Fruit fly (Drosophila melanogaster): ENCODE results near the gene ifc.

The ifc gene

DNA sequence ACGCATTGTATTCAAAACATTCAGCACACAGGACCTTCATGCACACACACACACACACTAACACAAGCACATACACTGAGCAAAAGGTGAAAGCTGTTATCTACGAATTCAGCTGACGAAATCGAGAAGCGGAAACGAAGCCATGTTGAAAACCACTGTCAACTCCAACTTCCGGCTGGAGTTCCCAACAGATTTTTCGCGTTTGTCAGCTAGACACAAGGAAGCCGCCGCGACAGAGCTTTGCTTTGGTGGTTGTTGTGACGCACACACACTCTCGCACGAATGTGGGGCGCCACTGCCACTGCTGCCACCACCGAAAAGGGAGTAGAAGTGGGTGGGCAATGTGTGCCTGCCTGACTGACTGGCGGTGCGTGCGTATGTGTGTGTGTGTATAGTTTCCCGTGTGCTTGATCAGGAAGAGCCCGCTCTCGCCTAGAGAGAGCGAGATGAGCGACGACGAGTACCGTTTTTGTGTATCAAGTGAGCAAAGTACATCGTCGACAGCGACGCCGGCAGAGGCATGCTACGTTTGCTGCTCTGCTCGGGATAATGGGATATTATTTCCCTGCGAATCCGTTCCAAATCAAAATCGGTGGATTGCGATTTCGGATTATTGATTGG is 11.6 kb downstream of the ifc start (continued):
- TF ChIP-seq Jarid2 (GFP tag; optimal IDR thresholded peaks at IDR 0.05): peak; percentile 60
- TF ChIP-seq stwl (tag; optimal IDR thresholded peaks at IDR 0.05): no peak
- no peak for TF ChIP-seq CG10274 (GFP tag; optimal IDR thresholded peaks at IDR 0.05)
- peak; percentile 77; the same call in 2 of the 3 replicates for TF ChIP-seq ci (GFP tag; IDR thresholded peaks at IDR 0.05)
- TF ChIP-seq pros (GFP tag; optimal IDR thresholded peaks at IDR 0.05): peak; percentile 38
- no peak for TF ChIP-seq mld (GFP tag; IDR thresholded peaks at IDR 0.05; ENCODE audit: partially characterized antibody)
- no peak for TF ChIP-seq kay (GFP tag; optimal IDR thresholded peaks at IDR 0.05)
- no peak for TF ChIP-seq zfh2 (GFP tag; optimal IDR thresholded peaks at IDR 0.05)
- peak; percentile 60 for TF ChIP-seq CG31441 (GFP tag; IDR thresholded peaks at IDR 0.05)
- TF ChIP-seq CG14441 (GFP tag; IDR thresholded peaks at IDR 0.05): 0 out of 2 replicates have a peak, but pooled peaks have one; percentile 8
- peak; percentile 51 for TF ChIP-seq unpg (GFP tag; optimal IDR thresholded peaks at IDR 0.05)
- no peak for TF ChIP-seq CG1832 (GFP tag; optimal IDR thresholded peaks at IDR 0.05)
- no peak for TF ChIP-seq zen (tag; optimal IDR thresholded peaks at IDR 0.05)
- peak; percentile 75 for TF ChIP-seq Sox100B (GFP tag; optimal IDR thresholded peaks at IDR 0.05)
- peak; percentile 1 for TF ChIP-seq shn (GFP tag; optimal IDR thresholded peaks at IDR 0.05)
- no peak for TF ChIP-seq Hr39 (optimal IDR thresholded peaks at IDR 0.05)
- peak; percentile 1 for TF ChIP-seq CG7556 (GFP tag; optimal IDR thresholded peaks at IDR 0.05)
- TF ChIP-seq CG1603 (tag; optimal IDR thresholded peaks at IDR 0.05): no peak
- no peak for TF ChIP-seq jing (GFP tag; optimal IDR thresholded peaks at IDR 0.05)
- peak; percentile 6 for TF ChIP-seq ac (GFP tag; optimal IDR thresholded peaks at IDR 0.05)
- no peak for TF ChIP-seq corto (GFP tag; optimal IDR thresholded peaks at IDR 0.05)
- TF ChIP-seq eyg (GFP tag; optimal IDR thresholded peaks at IDR 0.05): peak; percentile 5
- TF ChIP-seq CG15696 (tag; optimal IDR thresholded peaks at IDR 0.05): peak; percentile 20
- TF ChIP-seq Doc2 (GFP tag; IDR thresholded peaks at IDR 0.05): no peak
- no peak for TF ChIP-seq Tbp (GFP tag; optimal IDR thresholded peaks at IDR 0.05)
- TF ChIP-seq CG2120 (GFP tag; optimal IDR thresholded peaks at IDR 0.05): no peak
- peak; percentile 15 for TF ChIP-seq btn (GFP tag; optimal IDR thresholded peaks at IDR 0.05)
- no peak for TF ChIP-seq CG17186 (GFP tag; optimal IDR thresholded peaks at IDR 0.05)
- no peak for TF ChIP-seq Dref (GFP tag; IDR thresholded peaks at IDR 0.05)
- no peak for TF ChIP-seq pum (GFP tag; optimal IDR thresholded peaks at IDR 0.05)
- TF ChIP-seq Camta (GFP tag; optimal IDR thresholded peaks at IDR 0.05): no peak
- TF ChIP-seq CG13424 (tag; optimal IDR thresholded peaks at IDR 0.05): peak; percentile 11
- TF ChIP-seq peb (GFP tag; IDR thresholded peaks at IDR 0.05): no peak
- TF ChIP-seq Hey (tag; optimal IDR thresholded peaks at IDR 0.05): peak; percentile 58
- TF ChIP-seq CG8765 (GFP tag; IDR thresholded peaks at IDR 0.05): peak; percentile 28; the same call in 1 of the 2 replicates
- TF ChIP-seq CG7786 (GFP tag; optimal IDR thresholded peaks at IDR 0.05): no peak
- no peak for TF ChIP-seq CG14860 (GFP tag; IDR thresholded peaks at IDR 0.05; ENCODE audit: partially characterized antibody)
- TF ChIP-seq CG3995 (GFP tag; optimal IDR thresholded peaks at IDR 0.05): no peak
- no peak for TF ChIP-seq CG7839 (tag; optimal IDR thresholded peaks at IDR 0.05)
- TF ChIP-seq dmrt11E (tag; optimal IDR thresholded peaks at IDR 0.05): no peak
- peak; percentile 63 for TF ChIP-seq cg (GFP tag; optimal IDR thresholded peaks at IDR 0.05)
- TF ChIP-seq pfk (GFP tag; optimal IDR thresholded peaks at IDR 0.05): no peak
- peak; percentile 32 for TF ChIP-seq CG12659 (GFP tag; optimal IDR thresholded peaks at IDR 0.05)
- TF ChIP-seq hb (GFP tag; IDR thresholded peaks at IDR 0.05; ENCODE audit: partially characterized antibody): no peak
- TF ChIP-seq trh (GFP tag; optimal IDR thresholded peaks at IDR 0.05): no peak
- peak; percentile 70 for TF ChIP-seq scrt (GFP tag; optimal IDR thresholded peaks at IDR 0.05)
- no peak for TF ChIP-seq al (GFP tag; IDR thresholded peaks at IDR 0.05)
- peak; percentile 78 for TF ChIP-seq CG6813 (GFP tag; optimal IDR thresholded peaks at IDR 0.05)
- TF ChIP-seq Mrtf (GFP tag; IDR thresholded peaks at IDR 0.05): no peak
- TF ChIP-seq maf-S (GFP tag; optimal IDR thresholded peaks at IDR 0.05): no peak

Data from whole organism, embryonic.